Worm (Caenorhabditis elegans): ENCODE measurements around the gene F52D2.7.

The F52D2.7 gene

ce11 chrX:1971647-1972046, 9.3 kb downstream of the F52D2.7 start:
- TF ChIP-seq lin-39 (tag; optimal IDR thresholded peaks at IDR 0.05) (no peak), xbp-1 (tag; optimal IDR thresholded peaks at IDR 0.05) (no peak), jun-1 (tag; optimal IDR thresholded peaks at IDR 0.05) (no peak), egl-27 (tag; optimal IDR thresholded peaks at IDR 0.05) (no peak), irx-1 (tag; optimal IDR thresholded peaks at IDR 0.05) (no peak), unc-98 (GFP tag; IDR thresholded peaks at IDR 0.05) (no peak), swsn-7 (tag; optimal IDR thresholded peaks at IDR 0.05) (no peak), efl-3 (GFP tag; optimal IDR thresholded peaks at IDR 0.05) (no peak), hlh-17 (GFP tag; optimal IDR thresholded peaks at IDR 0.05; ENCODE audit: borderline replicate concordance) (no peak), sup-37 (GFP tag; optimal IDR thresholded peaks at IDR 0.05) (no peak)

- no peak for TF ChIP-seq ztf-4 (tag; optimal IDR thresholded peaks at IDR 0.05)
- TF ChIP-seq tlp-1 (tag; optimal IDR thresholded peaks at IDR 0.05): no peak
- no peak for TF ChIP-seq C04F5.9 (tag; optimal IDR thresholded peaks at IDR 0.05)
These were observed 10.4 kb downstream of the F52D2.7 start for ce11 chrX:1972766-1973165.

- TF ChIP-seq ztf-4 (tag; optimal IDR thresholded peaks at IDR 0.05): no peak
- no peak for TF ChIP-seq hpl-2 (GFP tag; optimal IDR thresholded peaks at IDR 0.05)
- TF ChIP-seq xbp-1 (tag; optimal IDR thresholded peaks at IDR 0.05): no peak
- no peak for TF ChIP-seq snu-23 (GFP tag; optimal IDR thresholded peaks at IDR 0.05)
- no peak for TF ChIP-seq pax-3 (tag; optimal IDR thresholded peaks at IDR 0.05)
- TF ChIP-seq mab-9 (GFP tag; IDR thresholded peaks at IDR 0.05): no peak
- no peak for TF ChIP-seq nhr-76 (tag; optimal IDR thresholded peaks at IDR 0.05)
- TF ChIP-seq unc-30 (tag; optimal IDR thresholded peaks at IDR 0.05): no peak
- no peak for TF ChIP-seq C34B4.2 (tag; optimal IDR thresholded peaks at IDR 0.05)
- TF ChIP-seq hlh-4 (tag; optimal IDR thresholded peaks at IDR 0.05): no peak
- no peak for TF ChIP-seq nhr-71 (tag; optimal IDR thresholded peaks at IDR 0.05)
- TF ChIP-seq blmp-1 (tag; optimal IDR thresholded peaks at IDR 0.05): no peak
- TF ChIP-seq aly-2 (tag; optimal IDR thresholded peaks at IDR 0.05): no peak
- TF ChIP-seq unc-62 (GFP tag; optimal IDR thresholded peaks at IDR 0.05): no peak
- TF ChIP-seq nhr-28 (tag; optimal IDR thresholded peaks at IDR 0.05): no peak
- TF ChIP-seq nhr-84 (tag; optimal IDR thresholded peaks at IDR 0.05): no peak
These were observed 12.3 kb downstream of the F52D2.7 start, which contains the start of gene F52D2.5 for ce11 chrX:1974699-1975098. F52D2.5 (minus strand) TSS chrX:1974799.

- no peak for TF ChIP-seq lin-15B (tag; optimal IDR thresholded peaks at IDR 0.05)
- TF ChIP-seq ama-1 (optimal IDR thresholded peaks at IDR 0.05): no peak
- no peak for TF ChIP-seq zag-1 (tag; optimal IDR thresholded peaks at IDR 0.05)
- no peak for TF ChIP-seq nhr-85 (tag)
- no peak for TF ChIP-seq hpl-2 (GFP tag; optimal IDR thresholded peaks at IDR 0.05)
- no peak for TF ChIP-seq ceh-8 (GFP tag; optimal IDR thresholded peaks at IDR 0.05)
- TF ChIP-seq mep-1 (tag; optimal IDR thresholded peaks at IDR 0.05): no peak
- TF ChIP-seq Y116A8C.19 (tag; optimal IDR thresholded peaks at IDR 0.05; ENCODE audit: borderline replicate concordance): no peak
These were observed 13.3 kb downstream of the F52D2.7 start, which contains the start of gene F52D2.6 for ce11 chrX:1975692-1976091. F52D2.6 (plus strand) TSS chrX:1975992.

- TF ChIP-seq ets-5 (GFP tag; IDR thresholded peaks at IDR 0.05) (no peak), efl-1 (optimal IDR thresholded peaks at IDR 0.05) (no peak), efl-1 (GFP tag; optimal IDR thresholded peaks at IDR 0.05 in 1 of 2) (peak in 1 of 2 experiments; percentile 19)
These were observed 15.3 kb downstream of the F52D2.7 start, which contains the start of gene F52D2.12 for ce11 chrX:1977708-1978107. F52D2.12 (plus strand) TSS chrX:1978014.
